Worm (Caenorhabditis elegans) whole organism, L4/young adult: Measurements from ENCODE around the gene srj-52.

Experiments used
- W03F9.2 ChIP-seq: fragments of 150-350 bp; optimal IDR thresholded peaks from 2 replicates; lab custom pipeline; 2014; ENCODE audit warnings: missing biosample characterization, missing genetic modification characterization
- dao-5 ChIP-seq: sonication (generic microtip); optimal IDR thresholded peaks from 2 replicates; lab custom pipeline; 2016; ENCODE audit warnings: missing genotype, missing genetic modification characterization, moderate library complexity, missing compliant biosample characterization
- him-1 ChIP-seq: sonication (generic microtip); optimal IDR thresholded peaks from 2 replicates; lab custom pipeline; 2016; ENCODE audit warnings: missing genotype, missing genetic modification reagents, missing genetic modification characterization, missing compliant biosample characterization

The srj-52 gene

ce11 chrV:683858-684257 is 12.0 kb downstream of the srj-52 start, which contains the start of gene F31F4.1:
Gene F31F4.1 (plus strand): TSS chrV:684060.
- TF ChIP-seq him-1 (tag; lab: Kevin White, UChicago), result no peak
- no peak for TF ChIP-seq dao-5 (tag; lab: Kevin White, UChicago)

ce11 chrV:682031-682430 is 13.8 kb downstream of the srj-52 start, which contains the start of gene srx-23:
Gene srx-23 (plus strand): TSS chrV:682331.
- TF ChIP-seq dao-5 (tag; lab: Kevin White, UChicago), result no peak
- TF ChIP-seq W03F9.2 (tag; lab: Kevin White, UChicago), result no peak
- no peak for TF ChIP-seq him-1 (tag; lab: Kevin White, UChicago)

- TF ChIP-seq him-1 (tag; lab: Kevin White, UChicago) (no peak), W03F9.2 (tag; lab: Kevin White, UChicago) (no peak), dao-5 (tag; lab: Kevin White, UChicago) (no peak)
Observed at ce11 chrV:679663-680062, 16.2 kb downstream of the srj-52 start, which contains the start of gene srx-22. Gene srx-22 (plus strand): TSS chrV:679963.

- TF ChIP-seq W03F9.2 (tag; lab: Kevin White, UChicago) (peak; percentile 4), dao-5 (tag; lab: Kevin White, UChicago) (no peak), him-1 (tag; lab: Kevin White, UChicago) (no peak)
Observed at ce11 chrV:676550-677084, 19.2 kb downstream of the srj-52 start, which contains the start of the genes fbxa-72 and srx-21. Gene fbxa-72 (minus strand): TSS chrV:676753. Gene srx-21 (plus strand): TSS chrV:677034.

- TF ChIP-seq W03F9.2 (tag; lab: Kevin White, UChicago) (no peak), dao-5 (tag; lab: Kevin White, UChicago) (no peak), him-1 (tag; lab: Kevin White, UChicago) (no peak)
Observed at ce11 chrV:676090-676489, 19.7 kb downstream of the srj-52 start.

ce11 chrV:674213-674612 is 21.6 kb downstream of the srj-52 start, which contains the start of gene sru-25:
Gene sru-25 (minus strand): TSS chrV:674313.
- TF ChIP-seq him-1 (tag; lab: Kevin White, UChicago) (no peak), W03F9.2 (tag; lab: Kevin White, UChicago) (no peak), dao-5 (tag; lab: Kevin White, UChicago) (no peak)

ce11 chrV:671342-671741 is 24.5 kb downstream of the srj-52 start, which contains the start of gene sru-24:
Gene sru-24 (minus strand): TSS chrV:671442.
- TF ChIP-seq him-1 (tag; lab: Kevin White, UChicago), result no peak
- no peak for TF ChIP-seq dao-5 (tag; lab: Kevin White, UChicago)
- TF ChIP-seq W03F9.2 (tag; lab: Kevin White, UChicago), result no peak

- TF ChIP-seq dao-5 (tag; lab: Kevin White, UChicago) (no peak), him-1 (tag; lab: Kevin White, UChicago) (no peak), W03F9.2 (tag; lab: Kevin White, UChicago) (no peak)
Observed at ce11 chrV:667459-667858, 28.4 kb downstream of the srj-52 start, which contains the start of gene nhr-180. Gene nhr-180 (minus strand): TSS chrV:667510.

- no peak for TF ChIP-seq W03F9.2 (tag; lab: Kevin White, UChicago)
- no peak for TF ChIP-seq dao-5 (tag; lab: Kevin White, UChicago)
- TF ChIP-seq him-1 (tag; lab: Kevin White, UChicago), result no peak
Observed at ce11 chrV:664337-664847, 31.4 kb downstream of the srj-52 start, which contains the start of the genes F31F4.11 and srh-266. Gene F31F4.11 (minus strand): TSS chrV:664437. Gene srh-266 (plus strand): TSS chrV:664797.

ce11 chrV:660210-660609 is 35.6 kb downstream of the srj-52 start, which contains the start of gene F31F4.17:
Gene F31F4.17 (minus strand): TSS chrV:660310.
- TF ChIP-seq dao-5 (tag; lab: Kevin White, UChicago), result no peak
- no peak for TF ChIP-seq W03F9.2 (tag; lab: Kevin White, UChicago)
- TF ChIP-seq him-1 (tag; lab: Kevin White, UChicago), result no peak

ce11 chrV:657678-658077 is 38.1 kb downstream of the srj-52 start, which contains the start of gene srh-246:
Gene srh-246 (minus strand): TSS chrV:657778.
- TF ChIP-seq dao-5 (tag; lab: Kevin White, UChicago) (no peak), W03F9.2 (tag; lab: Kevin White, UChicago) (no peak), him-1 (tag; lab: Kevin White, UChicago) (no peak)

ce11 chrV:655823-656222 is 40.0 kb downstream of the srj-52 start, which contains the start of gene srh-245:
Gene srh-245 (minus strand): TSS chrV:655923.
- TF ChIP-seq dao-5 (tag; lab: Kevin White, UChicago) (no peak), him-1 (tag; lab: Kevin White, UChicago) (no peak), W03F9.2 (tag; lab: Kevin White, UChicago) (no peak)

- TF ChIP-seq him-1 (tag; lab: Kevin White, UChicago) (no peak), W03F9.2 (tag; lab: Kevin White, UChicago) (no peak), dao-5 (tag; lab: Kevin White, UChicago) (no peak)
Observed at ce11 chrV:654402-654801, 41.4 kb downstream of the srj-52 start, which contains the start of gene srj-6. Gene srj-6 (minus strand): TSS chrV:654502.
